Fruit fly (Drosophila melanogaster) whole organism, adult: ENCODE results near the gene CG31224.

ENCODE experiments used
- CG11617 ChIP-seq: fragments of 200-800 bp; sonication (Bioruptor generic); optimal IDR thresholded peaks from 2 replicates; lab custom pipeline; 2017; ENCODE audit warnings: mild to moderate bottlenecking, missing biosample characterization, missing genetic modification reagents, missing genetic modification characterization
- CG12768 ChIP-seq: fragments of 200-800 bp; sonication (Bioruptor generic); optimal IDR thresholded peaks from 2 replicates; lab custom pipeline; 2017; ENCODE audit warnings: missing biosample characterization, missing genetic modification characterization, mild to moderate bottlenecking, moderate library complexity, missing genetic modification reagents
- CG14711 ChIP-seq: fragments of 200-800 bp; sonication (Bioruptor generic); optimal IDR thresholded peaks from 2 replicates; lab custom pipeline; 2018; ENCODE audit warnings: missing biosample characterization, mild to moderate bottlenecking, missing genetic modification characterization, moderate library complexity
- bab1 ChIP-seq: fragments of 200-800 bp; sonication (Bioruptor generic); optimal IDR thresholded peaks from 3 replicates; lab custom pipeline; 2019; ENCODE audit warnings: missing biosample characterization, mild to moderate bottlenecking, missing genetic modification characterization, moderate library complexity
- cnc ChIP-seq, 2 experiments: fragments of >200 bp; optimal IDR thresholded peaks; 2 replicates each; lab custom pipeline; 2017
- kay ChIP-seq: fragments of 200-800 bp; sonication (Bioruptor generic); peaks from one replicate; lab custom pipeline; 2016; ENCODE audit warnings: missing biosample characterization, missing genetic modification characterization, borderline replicate concordance
- tj ChIP-seq: fragments of 200-800 bp; sonication (Bioruptor generic); optimal IDR thresholded peaks from 3 replicates; lab custom pipeline; 2017; ENCODE audit warnings: missing biosample characterization, mild to moderate bottlenecking, missing genetic modification characterization, moderate library complexity

- TF ChIP-seq CG11617 (GFP tag; lab: Kevin White, UChicago) (no peak), cnc (optimal IDR thresholded peaks at IDR 0.05; lab: Kevin White, UChicago) (no peak), CG14711 (no peak), tj (GFP tag; lab: Kevin White, UChicago) (no peak), bab1 (no peak), CG12768 (GFP tag; lab: Kevin White, UChicago) (no peak), kay (GFP tag; lab: Kevin White, UChicago) (no peak)
These were observed 17.8 kb downstream of the CG31224 start, which contains the start of gene CG14301 for dm6 chr3R:18641242-18641757.
